Fruit fly (Drosophila melanogaster) whole organism, wandering third instar larva: Measurements from ENCODE around the gene Pnn.

Source experiments
- CrebA ChIP-seq: fragments of 200-800 bp; sonication (Bioruptor generic); optimal IDR thresholded peaks from 2 replicates; lab custom pipeline; 2016; ENCODE audit warnings: missing biosample characterization, mild to moderate bottlenecking, missing genetic modification characterization, borderline replicate concordance
- Dfd ChIP-seq: fragments of >200 bp; optimal IDR thresholded peaks from 2 replicates; lab custom pipeline; 2017; ENCODE audit warnings: missing biosample characterization, missing genetic modification characterization
- Myc ChIP-seq: fragments of >200 bp; optimal IDR thresholded peaks from 2 replicates; lab custom pipeline; 2017
- Rel ChIP-seq, 2 experiments: fragments of 200-800 bp; sonication (Bioruptor generic) in 1 of 2; optimal IDR thresholded peaks; 2 replicates in 1 of 2; 3 replicates in 1 of 2; lab custom pipeline; 2016 to 2019; ENCODE audit warnings: mild to moderate bottlenecking in 2 of 2, missing biosample characterization in 2 of 2, missing genetic modification characterization in 2 of 2, moderate library complexity in 1 of 2
- dsf ChIP-seq: sonication (Bioruptor generic); optimal IDR thresholded peaks from 2 replicates; lab custom pipeline; 2016; ENCODE audit warnings: missing biosample characterization, missing genetic modification characterization, borderline replicate concordance
- foxo ChIP-seq, 2 experiments: fragments of 200-800 bp; sonication (Bioruptor generic); optimal IDR thresholded peaks; 2 replicates in 1 of 2; 3 replicates in 1 of 2; lab custom pipeline; 2016 to 2017; ENCODE audit warnings: missing biosample characterization in 2 of 2, missing genetic modification characterization in 2 of 2
- h ChIP-seq: fragments of 200-800 bp; sonication (Bioruptor generic); optimal IDR thresholded peaks from 3 replicates; lab custom pipeline; 2016; ENCODE audit warnings: missing biosample characterization, mild to moderate bottlenecking, missing genetic modification characterization
- lola ChIP-seq: fragments of >200 bp; optimal IDR thresholded peaks from 2 replicates; lab custom pipeline; 2017; ENCODE audit warnings: missing biosample characterization, missing genetic modification characterization

dm6 chr3R:9762955-9763931 lies 22.5 kb downstream of the Pnn start, which contains the start of the genes Snap24 and CG8478:
- TF ChIP-seq lola (GFP tag; lab: Kevin White, UChicago) (no peak), h (GFP tag; lab: Kevin White, UChicago) (no peak), dsf (GFP tag; lab: Kevin White, UChicago) (no peak), Dfd (GFP tag; lab: Kevin White, UChicago) (no peak), CrebA (GFP tag; lab: Kevin White, UChicago) (no peak), foxo (GFP tag; optimal IDR thresholded peaks at IDR 0.05; lab: Kevin White, UChicago) (no peak), Myc (lab: Kevin White, UChicago) (peak; percentile 2), Rel (GFP tag; optimal IDR thresholded peaks at IDR 0.05; lab: Kevin White, UChicago) (no peak), Rel (tag; optimal IDR thresholded peaks at IDR 0.05; lab: Kevin White, UChicago) (peak; percentile 31)
